Worm (Caenorhabditis elegans): ENCODE measurements around the gene dnj-18.

dnj-18 gene

DNA sequence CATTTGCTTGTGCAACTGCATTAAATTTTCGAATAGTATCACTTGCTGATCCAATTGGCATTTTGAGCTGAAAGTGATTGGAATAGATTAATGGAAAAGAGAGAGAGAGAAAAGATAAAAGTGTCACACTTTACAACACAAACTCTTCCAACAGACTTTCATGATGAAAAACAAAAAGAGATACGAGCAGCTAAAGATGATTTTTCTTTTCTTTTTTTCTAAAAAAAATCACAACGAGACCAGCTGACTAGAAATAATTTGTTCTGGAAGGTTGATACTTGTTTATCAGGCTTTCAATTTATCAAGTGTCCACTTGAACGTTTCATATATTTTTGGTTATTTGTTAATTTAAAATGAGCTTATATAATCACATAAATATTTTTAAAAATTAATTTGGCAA is 10.8 kb upstream of the dnj-18 start:
- TF ChIP-seq ztf-4 (tag; optimal IDR thresholded peaks at IDR 0.05) (no peak), nhr-11 (tag; optimal IDR thresholded peaks at IDR 0.05) (no peak), elt-3 (tag; optimal IDR thresholded peaks at IDR 0.05) (no peak), egl-5 (tag; optimal IDR thresholded peaks at IDR 0.05) (no peak), mdl-1 (tag; optimal IDR thresholded peaks at IDR 0.05) (no peak)

DNA sequence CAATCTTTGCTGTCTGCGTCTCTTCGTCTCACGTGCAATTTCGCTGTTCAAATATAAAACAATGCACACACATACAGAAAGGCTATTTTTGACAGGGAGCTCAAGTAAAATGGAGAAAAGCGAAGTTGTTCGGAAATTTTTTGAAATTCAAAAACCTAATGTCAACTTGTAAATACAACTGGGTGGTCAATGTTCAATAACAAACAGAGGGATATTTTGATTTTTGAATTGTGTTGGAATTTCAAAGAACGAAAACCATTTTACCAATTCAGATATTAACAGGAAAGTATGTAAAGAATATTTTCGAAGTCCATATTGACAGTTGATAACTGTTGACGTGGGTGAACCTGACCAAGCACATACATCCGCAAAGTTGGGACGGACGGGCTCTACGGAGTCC is 9.6 kb upstream of the dnj-18 start, which contains the start of gene tag-243:
TSS of gene tag-243 (minus strand) at position 101 of the 400 bp plus-strand sequence.
- TF ChIP-seq nhr-12 (tag; optimal IDR thresholded peaks at IDR 0.05) (no peak), lin-15B (tag; optimal IDR thresholded peaks at IDR 0.05) (no peak), pha-4 (tag; optimal IDR thresholded peaks at IDR 0.05) (peak; percentile 19)

DNA sequence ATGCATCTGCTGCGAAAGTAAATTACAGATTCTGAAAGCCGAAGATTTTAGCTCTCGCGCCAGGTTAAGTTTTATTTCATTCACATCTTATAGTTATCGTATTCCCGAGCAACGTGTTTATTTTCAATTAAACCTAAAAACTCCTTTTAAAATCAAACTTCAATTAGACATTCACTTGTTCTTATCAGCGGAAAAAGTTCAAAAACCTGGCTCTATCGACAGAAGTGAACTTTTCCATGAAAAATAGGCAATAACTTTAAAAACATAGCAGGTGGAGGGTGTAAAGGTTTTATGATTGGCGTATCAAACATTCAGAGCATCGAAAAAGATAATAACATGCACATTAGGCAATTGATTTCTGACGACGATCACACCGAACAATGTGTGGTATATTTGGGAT is 9.0 kb upstream of the dnj-18 start, which contains the start of gene ppat-1:
TSS of gene ppat-1 (plus strand) at position 316 of the 400 bp plus-strand sequence.
- peak; percentile 41 for TF ChIP-seq elt-2 (tag; optimal IDR thresholded peaks at IDR 0.05)
- TF ChIP-seq ztf-4 (tag; optimal IDR thresholded peaks at IDR 0.05) = no peak

DNA sequence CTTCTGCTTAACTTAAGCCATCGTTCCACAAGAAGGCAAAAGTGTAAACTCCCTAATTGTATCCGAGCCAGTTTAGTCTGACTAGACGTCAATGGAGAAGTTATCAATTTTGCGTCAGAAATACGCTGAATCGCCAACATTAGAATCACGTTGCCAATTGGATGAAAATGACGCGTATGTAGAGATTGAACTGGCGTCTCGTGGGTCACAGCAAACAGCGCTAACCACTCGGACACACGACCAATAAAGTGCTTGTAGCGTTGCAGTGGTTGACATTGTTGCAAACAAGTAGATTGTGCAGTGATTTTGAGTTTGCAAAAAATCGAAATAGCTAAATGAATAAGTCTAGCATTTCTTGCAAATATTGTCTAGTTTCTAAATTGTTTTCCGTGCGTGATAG is 8.3 kb upstream of the dnj-18 start:
- TF ChIP-seq elt-2 (tag; optimal IDR thresholded peaks at IDR 0.05) = peak; percentile 52
- no peak for TF ChIP-seq ceh-28 (tag; optimal IDR thresholded peaks at IDR 0.05)
- TF ChIP-seq nhr-25 (tag; optimal IDR thresholded peaks at IDR 0.05) = peak; percentile 66
- no peak for TF ChIP-seq nhr-28 (tag; optimal IDR thresholded peaks at IDR 0.05)
- TF ChIP-seq ama-1 (optimal IDR thresholded peaks at IDR 0.05) = peak; percentile 42
- TF ChIP-seq lin-15B (tag; optimal IDR thresholded peaks at IDR 0.05) = peak; percentile 28
- no peak for TF ChIP-seq fos-1 (tag; optimal IDR thresholded peaks at IDR 0.05)
- peak; percentile 57 for TF ChIP-seq tbx-2 (tag; optimal IDR thresholded peaks at IDR 0.05)
- peak; percentile 73 for TF ChIP-seq nfya-1 (tag; optimal IDR thresholded peaks at IDR 0.05; ENCODE audit: insufficient read depth)
- no peak for TF ChIP-seq eor-1 (tag; optimal IDR thresholded peaks at IDR 0.05)
- no peak for TF ChIP-seq aly-2 (tag; optimal IDR thresholded peaks at IDR 0.05)
- no peak for TF ChIP-seq sea-2 (GFP tag; optimal IDR thresholded peaks at IDR 0.05)
- no peak for TF ChIP-seq ceh-16 (tag; optimal IDR thresholded peaks at IDR 0.05)
- no peak for TF ChIP-seq nhr-11 (tag; optimal IDR thresholded peaks at IDR 0.05)
- peak; percentile 38 for TF ChIP-seq pqm-1 (tag; optimal IDR thresholded peaks at IDR 0.05)
- TF ChIP-seq mdl-1 (tag; optimal IDR thresholded peaks at IDR 0.05) = peak; percentile 26
- TF ChIP-seq mml-1 (tag; optimal IDR thresholded peaks at IDR 0.05) = no peak
- TF ChIP-seq zag-1 (tag; optimal IDR thresholded peaks at IDR 0.05) = no peak
- TF ChIP-seq egl-5 (tag; optimal IDR thresholded peaks at IDR 0.05) = peak; percentile 29
- TF ChIP-seq nhr-12 (tag; optimal IDR thresholded peaks at IDR 0.05) = no peak
- no peak for TF ChIP-seq fkh-2 (tag; optimal IDR thresholded peaks at IDR 0.05)
- TF ChIP-seq nhr-76 (tag; optimal IDR thresholded peaks at IDR 0.05) = peak; percentile 20
- peak; percentile 43 for TF ChIP-seq lsy-12 (tag; optimal IDR thresholded peaks at IDR 0.05)
- peak; percentile 89 for TF ChIP-seq lin-39 (tag; optimal IDR thresholded peaks at IDR 0.05)
- TF ChIP-seq jun-1 (tag; optimal IDR thresholded peaks at IDR 0.05) = peak; percentile 56
- no peak for TF ChIP-seq R02D3.7 (tag; optimal IDR thresholded peaks at IDR 0.05)
- no peak for TF ChIP-seq ztf-11 (tag; optimal IDR thresholded peaks at IDR 0.05)
- TF ChIP-seq egl-27 (tag; optimal IDR thresholded peaks at IDR 0.05) = peak; percentile 60
- peak; percentile 79 for TF ChIP-seq skn-1 (tag; optimal IDR thresholded peaks at IDR 0.05)
- no peak for TF ChIP-seq nhr-77 (tag; optimal IDR thresholded peaks at IDR 0.05)
- TF ChIP-seq nhr-23 (tag; optimal IDR thresholded peaks at IDR 0.05) = no peak
- peak; percentile 90 for TF ChIP-seq nhr-43 (tag; optimal IDR thresholded peaks at IDR 0.05; ENCODE audit: poor library complexity, severe bottlenecking)
- TF ChIP-seq fkh-10 (GFP tag; optimal IDR thresholded peaks at IDR 0.05) = no peak
- no peak for TF ChIP-seq unc-39 (tag; optimal IDR thresholded peaks at IDR 0.05)
- TF ChIP-seq pha-4 (tag; optimal IDR thresholded peaks at IDR 0.05) = peak; percentile 81
- no peak for TF ChIP-seq nhr-67 (tag; optimal IDR thresholded peaks at IDR 0.05)
- peak in 1 of 3 experiments; percentile 65 for TF ChIP-seq elt-3 (tag; optimal IDR thresholded peaks at IDR 0.05)
- TF ChIP-seq unc-62 (GFP tag; optimal IDR thresholded peaks at IDR 0.05) = no peak
- TF ChIP-seq ZK546.5 (tag; optimal IDR thresholded peaks at IDR 0.05) = no peak
- no peak for TF ChIP-seq nhr-237 (tag; optimal IDR thresholded peaks at IDR 0.05)
- no peak for TF ChIP-seq daf-12 (tag; optimal IDR thresholded peaks at IDR 0.05)
- TF ChIP-seq ztf-4 (tag; optimal IDR thresholded peaks at IDR 0.05) = peak; percentile 40
- TF ChIP-seq hmg-11 (tag; optimal IDR thresholded peaks at IDR 0.05) = no peak
- TF ChIP-seq ceh-9 (tag; optimal IDR thresholded peaks at IDR 0.05) = no peak
- no peak for TF ChIP-seq snpc-4 (tag; optimal IDR thresholded peaks at IDR 0.05)
- no peak for TF ChIP-seq ceh-82 (tag; optimal IDR thresholded peaks at IDR 0.05)
- no peak for TF ChIP-seq elt-1 (tag; optimal IDR thresholded peaks at IDR 0.05)
